Worm (Caenorhabditis elegans) whole organism, dauer: ENCODE results near the gene R02D5.6.

ENCODE experiments used
- unc-62 ChIP-seq: sonication (generic microtip); optimal IDR thresholded peaks from 2 replicates; lab custom pipeline; 2017; ENCODE audit warnings: missing biosample characterization, missing genetic modification reagents, missing genetic modification characterization

The R02D5.6 gene

DNA sequence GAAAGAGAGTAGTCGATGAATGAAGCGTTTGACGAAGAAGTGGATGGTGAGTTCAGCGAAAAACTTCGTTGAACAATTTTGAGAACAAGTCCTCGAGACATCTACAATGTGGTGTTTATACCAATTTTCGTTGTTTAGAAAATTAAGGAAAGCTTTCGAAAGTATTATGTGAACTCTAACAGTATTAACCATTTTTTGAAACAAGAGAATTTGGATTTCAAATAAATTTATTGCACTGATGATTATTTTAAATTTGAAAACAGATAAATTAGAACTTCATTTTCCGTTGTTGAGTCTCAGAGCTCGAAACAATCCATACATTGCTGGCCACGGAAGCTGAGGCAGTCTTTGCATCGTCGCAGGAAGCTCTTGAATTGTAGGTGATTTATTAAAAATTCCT lies 4.6 kb upstream of the R02D5.6 start, which contains the start of gene C53A5.16:
TSS of gene C53A5.16 (minus strand) at position 101 of the 400 bp plus-strand sequence.
- no peak for TF ChIP-seq unc-62 (GFP tag; lab: Kevin White, UChicago)

DNA sequence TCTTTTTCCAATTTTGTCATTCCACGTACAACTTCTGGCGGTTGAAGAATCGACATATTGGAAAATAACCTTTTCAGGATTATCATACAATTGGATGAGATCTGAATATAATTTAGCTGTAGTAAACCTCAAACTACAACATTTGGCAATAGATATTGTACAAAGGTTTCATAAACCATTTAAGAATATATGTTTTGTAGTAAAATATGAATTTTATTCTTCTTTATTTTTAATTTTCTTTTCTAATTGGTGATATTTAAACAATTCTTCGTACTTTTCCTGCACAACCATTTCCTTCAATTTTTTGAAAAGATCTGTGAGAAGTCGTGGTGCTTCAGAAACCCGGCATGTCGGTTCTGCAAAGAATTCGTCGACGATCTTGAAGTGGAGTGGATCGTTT lies 3.1 kb upstream of the R02D5.6 start, which contains the start of gene C53A5.17:
TSS of gene C53A5.17 (minus strand) at position 101 of the 400 bp plus-strand sequence.
- TF ChIP-seq unc-62 (GFP tag; lab: Kevin White, UChicago): no peak

DNA sequence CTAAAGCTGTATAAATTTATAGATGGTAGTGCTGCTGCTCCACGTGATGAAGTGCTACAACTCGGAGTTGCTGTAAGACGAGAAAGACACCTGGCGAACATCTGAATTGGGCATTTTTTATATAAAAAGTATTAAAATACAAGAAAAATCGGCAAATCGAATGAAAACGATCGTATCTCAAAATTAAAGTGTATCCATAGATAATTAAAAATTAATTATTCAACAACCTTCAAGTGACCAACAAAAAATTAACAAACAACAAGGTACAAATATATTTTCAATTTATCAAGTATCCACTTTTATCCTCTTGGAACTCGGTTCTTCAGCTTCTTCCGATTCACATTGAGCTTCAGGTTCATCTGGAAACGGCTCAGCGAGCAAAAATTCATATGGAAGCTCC lies 1.4 kb upstream of the R02D5.6 start, which contains the start of gene R02D5.8:
TSS of gene R02D5.8 (minus strand) at position 101 of the 400 bp plus-strand sequence.
- TF ChIP-seq unc-62 (GFP tag; lab: Kevin White, UChicago): no peak

DNA sequence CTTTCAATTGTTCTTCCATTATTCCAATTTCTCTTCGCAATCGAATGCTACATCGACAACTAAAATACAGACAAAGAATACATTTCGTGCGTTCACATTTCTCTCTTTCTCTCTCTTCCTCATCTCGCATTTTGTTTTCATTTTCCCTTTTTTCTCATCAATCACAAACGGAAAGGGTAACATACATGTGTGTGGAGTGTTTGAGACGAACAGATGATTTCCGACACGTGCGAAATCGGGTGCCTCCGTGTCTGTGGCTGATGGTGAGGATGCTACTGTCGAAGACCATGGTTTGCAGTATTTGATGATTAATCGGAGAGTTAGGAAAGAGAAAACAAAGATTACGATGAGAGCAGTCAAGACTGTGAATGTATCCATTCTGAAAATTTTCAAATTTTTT lies 7.2 kb downstream of the R02D5.6 start, which contains the start of gene R02D5.9:
TSS of gene R02D5.9 (minus strand) at position 378 of the 400 bp plus-strand sequence.
- TF ChIP-seq unc-62 (GFP tag; lab: Kevin White, UChicago): no peak

DNA sequence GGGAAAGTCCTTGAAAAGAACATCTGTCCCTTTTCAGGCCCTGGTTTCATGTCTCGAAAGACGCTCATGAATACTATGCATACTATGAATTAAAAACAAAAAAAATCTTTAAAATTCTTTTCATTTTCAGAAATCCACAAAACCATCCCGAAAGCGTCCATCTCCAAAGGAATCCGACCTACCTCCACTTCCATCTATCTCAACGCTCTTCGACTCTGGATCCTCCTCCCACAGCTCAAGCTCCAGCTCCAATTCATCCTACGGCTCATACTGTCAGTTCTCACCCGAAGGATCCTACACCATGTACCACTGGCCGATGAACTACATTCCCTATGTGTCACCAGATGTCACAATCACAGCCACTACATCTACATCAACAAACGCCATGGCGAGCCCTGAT lies 9.4 kb downstream of the R02D5.6 start:
- no peak for TF ChIP-seq unc-62 (GFP tag; lab: Kevin White, UChicago)

DNA sequence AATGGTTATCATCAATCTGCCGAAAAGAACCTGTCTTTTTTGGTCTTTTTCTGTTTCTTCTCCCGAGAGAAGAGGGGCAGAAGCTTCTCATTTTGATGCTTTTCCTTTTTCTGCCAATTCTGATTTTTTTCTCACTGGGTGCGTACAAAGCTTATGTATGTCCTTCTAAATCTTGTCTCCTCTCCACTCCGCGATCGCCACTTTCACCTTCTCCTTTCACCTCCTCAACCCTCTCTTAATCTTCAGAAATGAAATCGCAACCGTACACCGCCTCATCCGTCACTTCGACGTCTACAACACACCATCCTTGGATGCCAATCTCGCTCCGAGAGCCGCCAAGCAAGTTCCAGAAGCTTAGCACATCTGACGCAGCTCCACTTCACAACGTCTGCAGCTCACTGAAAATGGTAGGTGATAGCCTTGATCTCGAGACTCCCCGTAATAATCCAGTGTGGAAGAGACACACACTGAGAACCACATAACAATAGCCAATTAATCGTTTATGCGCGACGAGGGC lies 9.8 kb downstream of the R02D5.6 start, which contains the start of gene R02D5.1:
TSS of gene R02D5.1 (plus strand) at position 245 of the 517 bp plus-strand sequence.
- no peak for TF ChIP-seq unc-62 (GFP tag; lab: Kevin White, UChicago)

DNA sequence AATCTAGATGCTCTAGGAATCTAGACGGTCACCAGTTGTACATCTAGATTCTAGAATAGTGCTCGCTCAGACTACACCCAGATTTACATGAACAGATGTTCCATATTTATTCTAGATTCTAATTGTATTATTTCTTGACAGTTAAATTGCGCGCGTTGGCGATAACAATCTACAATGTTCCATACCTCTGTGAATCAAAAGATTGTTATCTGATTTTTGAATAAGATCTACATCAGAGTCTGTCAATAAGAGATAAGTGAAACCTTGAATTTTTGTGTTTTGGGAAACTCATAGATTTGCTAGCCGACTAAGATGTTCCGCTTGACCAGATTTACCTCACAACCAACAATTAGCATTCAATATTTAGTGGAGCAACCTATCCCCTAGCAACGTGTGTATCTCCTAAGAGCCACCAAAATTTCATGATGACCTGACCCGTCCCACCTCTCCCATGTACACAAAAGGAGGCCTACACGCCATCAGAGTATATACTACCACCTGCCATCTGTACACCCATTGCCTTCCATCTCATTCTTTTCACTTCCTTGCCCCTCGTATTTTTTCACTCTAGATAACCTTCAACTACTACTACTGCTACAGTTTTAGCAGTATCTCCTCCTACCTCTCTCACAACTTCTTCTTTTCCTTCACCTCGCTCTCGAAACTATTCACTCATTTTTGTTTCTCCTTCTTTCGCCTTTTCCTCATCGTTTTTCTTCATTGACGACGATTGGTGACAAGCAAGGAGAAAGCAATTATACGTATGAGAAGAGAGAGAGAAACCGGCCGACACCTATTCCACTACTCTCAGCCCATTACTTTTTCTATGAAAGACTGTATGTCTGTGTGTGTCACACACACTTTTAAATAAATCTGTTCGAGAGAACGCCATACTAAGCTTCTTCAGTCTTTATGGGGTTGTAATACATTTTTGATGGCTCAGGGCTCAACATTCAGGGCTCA lies 10.9 kb downstream of the R02D5.6 start:
- TF ChIP-seq unc-62 (GFP tag; lab: Kevin White, UChicago): no peak

DNA sequence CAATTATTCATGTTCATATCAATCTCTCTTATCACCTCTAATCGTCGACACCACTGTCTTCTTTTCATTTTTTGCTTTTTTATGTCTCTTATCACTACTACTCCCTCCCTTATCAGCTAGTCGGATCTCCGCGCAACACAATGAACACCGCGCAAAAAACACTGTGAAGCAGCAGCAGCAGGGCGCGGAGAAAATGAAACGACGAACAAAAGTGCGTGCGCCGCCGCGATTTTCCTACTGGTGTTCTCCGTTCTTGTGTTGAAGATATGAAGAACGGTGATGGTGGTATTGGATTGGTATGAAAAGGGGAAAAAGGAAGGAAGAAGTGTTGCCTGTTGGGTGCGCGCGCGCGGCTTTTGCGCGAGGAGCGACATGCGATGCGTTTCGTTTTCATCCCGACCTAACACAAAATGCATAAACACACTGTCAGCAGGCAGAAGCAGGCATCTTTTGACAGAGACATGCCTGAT lies 12.1 kb downstream of the R02D5.6 start:
- TF ChIP-seq unc-62 (GFP tag; lab: Kevin White, UChicago): no peak

DNA sequence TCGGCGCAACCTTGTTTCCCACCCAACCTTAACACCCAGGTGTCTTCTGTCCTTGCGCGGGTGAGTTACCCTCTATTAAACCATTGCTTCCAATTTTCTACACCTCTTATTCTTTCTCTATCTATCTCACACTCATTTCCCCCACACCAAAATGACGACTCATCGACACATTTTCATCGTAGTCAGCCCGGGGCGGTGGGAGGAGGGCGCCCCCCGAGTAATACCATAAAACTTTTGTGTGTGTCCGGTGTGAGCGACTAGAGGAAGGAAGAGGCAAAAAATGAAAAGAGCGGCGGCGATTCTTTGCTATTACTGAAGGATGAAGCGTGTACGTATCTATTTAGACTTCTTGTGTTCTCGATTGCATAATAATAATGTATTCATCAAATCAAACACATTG lies 13.1 kb downstream of the R02D5.6 start:
- TF ChIP-seq unc-62 (GFP tag; lab: Kevin White, UChicago): no peak

DNA sequence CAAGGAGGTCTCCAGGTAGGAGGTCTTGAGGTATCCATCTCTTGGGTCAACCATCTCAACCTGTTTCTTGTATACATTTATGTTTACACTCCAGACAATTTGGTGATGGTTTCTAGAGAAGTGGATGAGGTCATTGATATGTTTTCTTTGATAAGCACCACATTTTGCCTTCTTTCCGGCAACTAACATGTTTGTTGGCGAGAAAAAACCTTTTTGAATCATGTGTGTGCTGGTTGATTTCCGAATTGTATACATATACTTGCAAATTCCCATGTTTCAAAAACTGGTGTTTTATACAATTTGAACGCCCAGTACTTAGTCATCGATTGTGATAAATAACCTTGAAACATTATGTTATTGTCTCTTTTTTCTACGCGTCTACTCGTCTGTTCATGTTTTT lies 13.8 kb downstream of the R02D5.6 start:
- TF ChIP-seq unc-62 (GFP tag; lab: Kevin White, UChicago): no peak

DNA sequence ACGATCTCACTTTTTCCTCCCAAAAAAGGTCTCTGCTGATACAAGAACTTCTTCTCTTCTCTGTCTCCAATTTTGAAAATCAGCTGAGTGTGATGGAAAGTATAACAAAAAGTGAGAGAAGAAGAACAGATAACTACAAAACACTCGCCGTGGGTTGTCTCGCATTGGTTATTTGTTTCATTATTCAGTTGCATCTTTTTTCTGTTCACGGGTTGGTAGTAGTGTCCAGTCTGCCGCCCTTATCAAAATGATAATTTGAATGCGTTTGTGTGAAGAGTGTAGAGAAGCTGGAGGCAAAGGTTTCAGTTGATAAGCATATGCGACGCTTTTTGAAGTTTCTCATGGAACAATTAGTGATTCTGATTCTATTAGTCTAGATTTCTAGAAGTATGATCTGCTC lies 14.8 kb downstream of the R02D5.6 start:
- no peak for TF ChIP-seq unc-62 (GFP tag; lab: Kevin White, UChicago)

DNA sequence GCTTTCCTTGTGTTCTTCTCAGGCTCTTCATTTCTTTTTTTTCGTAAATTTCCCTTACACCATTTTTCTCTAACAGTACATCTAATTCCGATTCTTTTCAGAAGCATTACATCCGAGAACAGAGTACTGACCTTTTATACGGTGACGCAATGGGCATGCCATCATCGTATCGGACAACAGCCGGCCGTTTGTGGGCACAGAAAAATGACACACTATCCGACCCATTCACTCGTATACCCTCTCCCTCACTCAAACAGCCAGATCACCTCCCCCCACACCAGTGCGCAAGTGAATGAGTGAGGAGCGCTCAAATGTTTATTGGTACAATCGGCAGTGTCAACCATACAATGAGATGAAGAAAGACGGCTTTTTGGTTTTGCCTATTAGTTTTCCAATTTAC lies 16.8 kb downstream of the R02D5.6 start, which contains the start of gene R02D5.24:
TSS of gene R02D5.24 (plus strand) at position 205 of the 400 bp plus-strand sequence.
- no peak for TF ChIP-seq unc-62 (GFP tag; lab: Kevin White, UChicago)

DNA sequence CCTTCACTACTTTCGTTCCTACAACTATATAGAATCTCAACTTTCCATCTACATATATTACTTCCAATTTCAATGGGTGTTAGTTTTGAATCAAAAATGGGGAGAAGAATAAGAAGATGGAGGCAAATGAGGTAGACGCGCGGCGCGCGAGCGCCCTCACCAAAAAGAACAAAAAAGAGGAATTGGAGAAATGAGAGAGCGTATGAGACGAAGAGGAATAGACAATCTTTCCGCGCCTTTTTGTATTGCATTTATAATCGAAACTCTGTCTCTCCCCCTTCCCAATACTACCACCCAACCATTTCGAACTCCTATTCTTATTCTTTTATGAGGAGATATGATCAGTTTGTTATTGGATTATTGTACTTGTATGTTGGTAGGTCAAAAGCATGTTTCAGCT lies 17.4 kb downstream of the R02D5.6 start:
- no peak for TF ChIP-seq unc-62 (GFP tag; lab: Kevin White, UChicago)

DNA sequence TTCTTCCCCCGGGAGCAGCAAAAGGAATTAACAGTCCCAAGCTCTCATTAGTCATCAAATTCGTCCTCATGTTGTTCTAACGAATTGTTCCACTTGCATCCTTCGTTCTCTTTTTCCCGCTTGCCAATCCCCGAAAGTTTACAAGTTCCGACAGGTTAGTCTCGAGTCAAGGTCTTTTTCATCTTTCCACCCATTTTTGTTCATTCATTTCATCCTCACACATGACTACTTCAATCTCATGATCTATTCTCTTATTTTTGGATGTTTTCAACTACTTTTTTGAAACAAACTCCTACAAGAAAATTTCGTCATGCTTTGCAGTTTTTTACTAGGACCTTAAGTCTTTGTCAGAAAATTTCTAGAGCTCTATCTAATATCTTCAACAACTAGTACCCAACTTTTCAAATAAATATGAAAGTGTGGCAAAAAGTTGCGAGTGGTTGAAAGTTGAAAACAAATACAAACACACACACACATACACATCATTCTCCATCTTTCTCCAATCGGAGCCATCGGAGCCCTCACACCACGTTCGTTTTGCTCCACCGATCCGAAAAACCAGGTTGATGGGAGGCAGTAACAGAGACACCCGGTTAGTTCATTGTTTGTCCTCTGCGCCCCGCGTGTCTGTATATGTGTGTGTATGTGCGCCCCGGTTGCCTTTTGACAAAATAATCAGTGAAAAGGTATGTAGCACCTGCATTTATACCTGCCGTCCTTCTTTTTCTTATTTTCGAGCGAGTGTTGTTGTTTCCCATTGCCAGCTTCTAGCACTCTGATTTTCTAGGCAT lies 18.6 kb downstream of the R02D5.6 start:
- no peak for TF ChIP-seq unc-62 (GFP tag; lab: Kevin White, UChicago)

DNA sequence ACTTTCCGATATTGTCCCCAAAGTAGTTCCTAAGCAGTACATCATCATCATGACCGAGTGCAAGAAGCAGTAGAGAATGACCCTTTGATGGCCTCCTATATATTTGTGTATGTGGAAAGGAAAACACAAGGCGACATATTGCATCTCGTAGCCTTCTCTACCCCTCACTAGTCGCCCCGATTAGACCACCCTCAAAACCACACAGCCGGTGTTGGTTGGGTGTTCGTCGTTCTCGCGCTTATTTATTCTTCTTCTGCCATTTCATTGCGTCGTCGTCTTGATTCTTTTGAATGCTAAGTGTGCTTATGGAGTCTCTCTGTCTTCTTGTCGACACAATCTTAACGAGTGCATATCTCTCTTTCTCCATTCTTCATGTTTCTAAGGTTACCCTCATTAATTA lies 19.7 kb downstream of the R02D5.6 start:
- no peak for TF ChIP-seq unc-62 (GFP tag; lab: Kevin White, UChicago)
